Fruit fly (Drosophila melanogaster) whole organism, embryonic: ENCODE data around the gene CG17839.

ENCODE experiments used
- CG12942 ChIP-seq: fragments of 200-800 bp; sonication (Bioruptor generic); optimal IDR thresholded peaks from 3 replicates; lab custom pipeline; 2016; ENCODE audit warnings: missing biosample characterization, missing genetic modification characterization
- CG13775 ChIP-seq: fragments of 200-800 bp; sonication (Bioruptor generic); optimal IDR thresholded peaks from 3 replicates; lab custom pipeline; 2017; ENCODE audit warnings: missing biosample characterization, mild to moderate bottlenecking, missing genetic modification characterization
- CG15269 ChIP-seq: fragments of 200-800 bp; sonication (Bioruptor generic); optimal IDR thresholded peaks from 2 replicates; lab custom pipeline; 2018; ENCODE audit warnings: missing biosample characterization, mild to moderate bottlenecking, missing genetic modification characterization, moderate library complexity
- CG16779 ChIP-seq: fragments of 200-800 bp; sonication (Bioruptor generic); IDR thresholded peaks from 2 replicates; pipeline ENCODE4 v1.3.6; 2022; ENCODE audit warnings: missing biosample characterization, missing genetic modification characterization
- CG17328 ChIP-seq: fragments of 200-800 bp; sonication (Bioruptor generic); IDR thresholded peaks from 2 replicates; pipeline ENCODE4 v1.3.6; 2022; ENCODE audit warnings: missing biosample characterization, missing genetic modification characterization
- CG17359 ChIP-seq: fragments of 200-800 bp; sonication (Bioruptor generic); optimal IDR thresholded peaks from 3 replicates; lab custom pipeline; 2018; ENCODE audit warnings: missing biosample characterization, mild to moderate bottlenecking, missing genetic modification characterization, moderate library complexity
- CG2202 ChIP-seq: fragments of 200-800 bp; sonication (Bioruptor generic); optimal IDR thresholded peaks from 2 replicates; lab custom pipeline; 2018; ENCODE audit warnings: missing biosample characterization, mild to moderate bottlenecking, missing genetic modification characterization
- CG30403 ChIP-seq: fragments of 200-800 bp; sonication (Bioruptor generic); optimal IDR thresholded peaks from 3 replicates; lab custom pipeline; 2016; ENCODE audit warnings: missing biosample characterization, missing genetic modification characterization
- CG33213 ChIP-seq: fragments of 200-800 bp; sonication (Bioruptor generic); optimal IDR thresholded peaks from 3 replicates; lab custom pipeline; 2016; ENCODE audit warnings: missing biosample characterization, missing genetic modification characterization
- CG33557 ChIP-seq: fragments of 200-800 bp; sonication (Bioruptor generic); optimal IDR thresholded peaks from 2 replicates; lab custom pipeline; 2019; ENCODE audit warnings: missing biosample characterization, mild to moderate bottlenecking, missing genetic modification characterization, moderate library complexity
- CG7372 ChIP-seq: fragments of 200-800 bp; sonication (Bioruptor generic); IDR thresholded peaks from 2 replicates; pipeline ENCODE4 v1.3.6; 2022; ENCODE audit warnings: missing biosample characterization, missing genetic modification characterization
- CG7556 ChIP-seq: fragments of 200-800 bp; sonication (Bioruptor generic); optimal IDR thresholded peaks from 2 replicates; lab custom pipeline; 2017; ENCODE audit warnings: missing biosample characterization, mild to moderate bottlenecking, missing genetic modification characterization
- CG8281 ChIP-seq: fragments of 200-800 bp; sonication (Bioruptor generic); optimal IDR thresholded peaks from 2 replicates; lab custom pipeline; 2018; ENCODE audit warnings: missing biosample characterization, mild to moderate bottlenecking, missing genetic modification characterization, moderate library complexity
- CG8765 ChIP-seq: fragments of 200-800 bp; sonication (Bioruptor generic); IDR thresholded peaks from 2 replicates; pipeline ENCODE4 v1.3.6; 2022; ENCODE audit warnings: missing biosample characterization, missing genetic modification characterization
- CG9727 ChIP-seq: fragments of 200-800 bp; sonication (Bioruptor generic); optimal IDR thresholded peaks from 3 replicates; lab custom pipeline; 2017; ENCODE audit warnings: missing biosample characterization, mild to moderate bottlenecking, missing genetic modification characterization
- CG9797 ChIP-seq: fragments of 200-800 bp; sonication (Bioruptor generic); optimal IDR thresholded peaks from 3 replicates; lab custom pipeline; 2018; ENCODE audit warnings: missing biosample characterization, mild to moderate bottlenecking, missing genetic modification characterization
- CG9817 ChIP-seq: fragments of 200-800 bp; sonication (Bioruptor generic); optimal IDR thresholded peaks from 2 replicates; lab custom pipeline; 2018; ENCODE audit warnings: missing biosample characterization, mild to moderate bottlenecking, missing genetic modification characterization, moderate library complexity
- CG9932 ChIP-seq: fragments of 200-800 bp; sonication (Bioruptor generic); IDR thresholded peaks from 2 replicates; pipeline ENCODE4 v1.3.6; 2022; ENCODE audit warnings: missing biosample characterization, missing genetic modification characterization
- D19A ChIP-seq: fragments of 200-800 bp; optimal IDR thresholded peaks from 3 replicates; lab custom pipeline; 2019; ENCODE audit warnings: missing biosample characterization, mild to moderate bottlenecking, missing genetic modification characterization, moderate library complexity
- Doc3 ChIP-seq: fragments of 200-800 bp; sonication (Bioruptor generic); IDR thresholded peaks from 3 replicates; pipeline ENCODE4 v1.3.6; 2022; ENCODE audit warnings: missing biosample characterization, missing genetic modification characterization; ENCODE audit not compliant: partially characterized antibody
- ERR ChIP-seq: fragments of 200-800 bp; sonication (Bioruptor generic); optimal IDR thresholded peaks from 2 replicates; lab custom pipeline; 2016; ENCODE audit warnings: missing biosample characterization, missing genetic modification characterization
- Elba2 ChIP-seq: fragments of 200-800 bp; sonication (Bioruptor generic); optimal IDR thresholded peaks from 3 replicates; lab custom pipeline; 2016; ENCODE audit warnings: missing biosample characterization, missing genetic modification characterization
- HmgD ChIP-seq: fragments of 200-800 bp; sonication (Bioruptor generic); optimal IDR thresholded peaks from 3 replicates; lab custom pipeline; 2016; ENCODE audit warnings: missing biosample characterization, missing genetic modification characterization
- Jarid2 ChIP-seq: fragments of 200-800 bp; sonication (Bioruptor generic); optimal IDR thresholded peaks from 3 replicates; lab custom pipeline; 2017; ENCODE audit warnings: mild to moderate bottlenecking, missing biosample characterization, missing genetic modification reagents, missing genetic modification characterization
- Myb ChIP-seq: fragments of 200-800 bp; sonication (Bioruptor generic); optimal IDR thresholded peaks from 2 replicates; lab custom pipeline; 2016; ENCODE audit warnings: missing biosample characterization, missing genetic modification characterization
- NFAT ChIP-seq: fragments of 200-800 bp; sonication (Bioruptor generic); IDR thresholded peaks from 2 replicates; pipeline ENCODE4 v1.3.6; 2022; ENCODE audit warnings: missing biosample characterization, missing genetic modification characterization
- Oli ChIP-seq: fragments of 200-800 bp; sonication (Bioruptor generic); optimal IDR thresholded peaks from 2 replicates; lab custom pipeline; 2018; ENCODE audit warnings: missing biosample characterization, mild to moderate bottlenecking, missing genetic modification characterization, moderate library complexity
- Scr ChIP-seq: fragments of 200-800 bp; sonication (Bioruptor generic); IDR thresholded peaks from 2 replicates; pipeline ENCODE4 v1.3.6; 2022; ENCODE audit warnings: missing biosample characterization, missing genetic modification characterization; ENCODE audit not compliant: partially characterized antibody
- TFAM ChIP-seq: fragments of 200-800 bp; sonication (Bioruptor generic); optimal IDR thresholded peaks from 2 replicates; lab custom pipeline; 2017; ENCODE audit warnings: missing biosample characterization, missing genetic modification characterization, inconsistent platforms
- ab ChIP-seq: fragments of 200-800 bp; sonication (Bioruptor generic); optimal IDR thresholded peaks from 2 replicates; lab custom pipeline; 2016; ENCODE audit warnings: missing biosample characterization, missing genetic modification characterization
- ac ChIP-seq: fragments of 200-800 bp; sonication (Bioruptor generic); optimal IDR thresholded peaks from 3 replicates; lab custom pipeline; 2017; ENCODE audit warnings: missing biosample characterization, mild to moderate bottlenecking, missing genetic modification characterization
- amos ChIP-seq: fragments of 200-800 bp; sonication (Bioruptor generic); IDR thresholded peaks from 2 replicates; pipeline ENCODE4 v1.3.6; 2022; ENCODE audit warnings: missing biosample characterization, missing genetic modification characterization; ENCODE audit not compliant: partially characterized antibody
- ase ChIP-seq: fragments of 200-800 bp; sonication (Bioruptor generic); IDR thresholded peaks from 3 replicates; pipeline ENCODE4 v1.3.6; 2022; ENCODE audit warnings: missing biosample characterization, missing genetic modification characterization
- btn ChIP-seq: fragments of 200-800 bp; sonication (Bioruptor generic); optimal IDR thresholded peaks from 2 replicates; lab custom pipeline; 2016; ENCODE audit warnings: missing biosample characterization, missing genetic modification characterization
- cas ChIP-seq: fragments of 200-800 bp; sonication (Bioruptor generic); IDR thresholded peaks from 2 replicates; pipeline ENCODE4 v1.3.6; 2022; ENCODE audit warnings: missing biosample characterization, missing genetic modification characterization
- dimm ChIP-seq: fragments of 200-800 bp; sonication (Bioruptor generic); IDR thresholded peaks from 2 replicates; pipeline ENCODE4 v1.3.6; 2022; ENCODE audit warnings: missing biosample characterization, missing genetic modification characterization
- dmrt11E ChIP-seq: fragments of 200-800 bp; sonication (Bioruptor generic); optimal IDR thresholded peaks from 3 replicates; lab custom pipeline; 2018; ENCODE audit warnings: missing biosample characterization, mild to moderate bottlenecking, missing genetic modification characterization, moderate library complexity
- gt ChIP-seq: fragments of 200-800 bp; sonication (Bioruptor generic); IDR thresholded peaks from 2 replicates; pipeline ENCODE4 v1.3.6; 2022; ENCODE audit warnings: missing biosample characterization, missing genetic modification characterization
- hth ChIP-seq: fragments of >200 bp; optimal IDR thresholded peaks from 2 replicates; lab custom pipeline; 2017; ENCODE audit warnings: inconsistent platforms
- jigr1 ChIP-seq: fragments of 200-800 bp; sonication (Bioruptor generic); IDR thresholded peaks from 3 replicates; pipeline ENCODE4 v1.3.6; 2022; ENCODE audit warnings: missing biosample characterization, missing genetic modification characterization
- kay ChIP-seq: fragments of 200-800 bp; sonication (Bioruptor generic); optimal IDR thresholded peaks from 2 replicates; lab custom pipeline; 2016; ENCODE audit warnings: missing biosample characterization, missing genetic modification characterization
- knrl ChIP-seq: fragments of 200-800 bp; sonication (Bioruptor generic); IDR thresholded peaks from 3 replicates; pipeline ENCODE4 v1.3.6; 2022; ENCODE audit warnings: missing biosample characterization, missing genetic modification characterization; ENCODE audit not compliant: partially characterized antibody
- nau ChIP-seq: fragments of 200-800 bp; sonication (Bioruptor generic); optimal IDR thresholded peaks from 3 replicates; lab custom pipeline; 2017; ENCODE audit warnings: missing biosample characterization, mild to moderate bottlenecking, missing genetic modification characterization, missing genetic modification reagents
- pnt ChIP-seq: fragments of 200-800 bp; sonication (Bioruptor generic); optimal IDR thresholded peaks from 3 replicates; lab custom pipeline; 2016; ENCODE audit warnings: missing biosample characterization, missing genetic modification characterization
- prd ChIP-seq, 3 experiments: fragments of >200 bp in 2 of 3; fragments of 200-800 bp in 1 of 3; sonication (Bioruptor generic) in 1 of 3; optimal IDR thresholded peaks in 2 of 3; IDR thresholded peaks in 1 of 3; 2 replicates in 2 of 3; 3 replicates in 1 of 3; pipeline versions ENCODE4 v1.3.6 to Lab custom; 2017 to 2022; ENCODE audit warnings: missing biosample characterization in 1 of 3, missing genetic modification characterization in 1 of 3
- psq ChIP-seq: fragments of 200-800 bp; sonication (Bioruptor generic); optimal IDR thresholded peaks from 2 replicates; lab custom pipeline; 2017; ENCODE audit warnings: missing biosample characterization, missing genetic modification characterization
- slp2 ChIP-seq: fragments of 200-800 bp; sonication (Bioruptor generic); optimal IDR thresholded peaks from 2 replicates; lab custom pipeline; 2016; ENCODE audit warnings: missing biosample characterization, missing genetic modification characterization
- tna ChIP-seq: fragments of 200-800 bp; sonication (Bioruptor generic); IDR thresholded peaks from 2 replicates; pipeline ENCODE4 v1.3.6; 2022; ENCODE audit warnings: missing biosample characterization, missing genetic modification characterization; ENCODE audit not compliant: partially characterized antibody
- vfl ChIP-seq: fragments of 200-800 bp; sonication (Bioruptor generic); optimal IDR thresholded peaks from 2 replicates; lab custom pipeline; 2016; ENCODE audit warnings: missing biosample characterization, missing genetic modification characterization

Gene CG17839

dm6 chr3L:14759097-14759795 is 45.7 kb upstream of the CG17839 start (continued):
- 0 out of 2 replicates have a peak, but pooled peaks have one; percentile 12 for TF ChIP-seq amos (GFP tag; lab: Robert Waterston, UW)
- TF ChIP-seq prd (optimal IDR thresholded peaks at IDR 0.05; lab: Kevin White, UChicago), result no peak
- TF ChIP-seq prd (GFP tag; IDR thresholded peaks at IDR 0.05; lab: Robert Waterston, UW), result peak; percentile 100
- TF ChIP-seq Doc3 (GFP tag; lab: Robert Waterston, UW), result no peak
- peak; percentile 95 for TF ChIP-seq Elba2 (GFP tag; lab: Kevin White, UChicago)
- TF ChIP-seq CG33557 (GFP tag; lab: Kevin White, UChicago), result peak; percentile 100
- TF ChIP-seq CG9932 (GFP tag; lab: Robert Waterston, UW), result peak; percentile 100
- TF ChIP-seq psq (GFP tag; lab: Kevin White, UChicago), result peak; percentile 98
- TF ChIP-seq ERR (GFP tag; lab: Kevin White, UChicago), result peak; percentile 98
- TF ChIP-seq CG17359 (tag; lab: Kevin White, UChicago), result peak; percentile 100
- peak; percentile 73 for TF ChIP-seq CG9797 (GFP tag; lab: Kevin White, UChicago)
- TF ChIP-seq CG2202 (tag; lab: Kevin White, UChicago), result peak; percentile 99
- TF ChIP-seq CG8765 (GFP tag; lab: Robert Waterston, UW), result peak; percentile 99
- peak; percentile 99 for TF ChIP-seq CG16779 (GFP tag; lab: Robert Waterston, UW)
- TF ChIP-seq dmrt11E (tag; lab: Kevin White, UChicago), result peak; percentile 100
- peak; percentile 100 for TF ChIP-seq CG15269
- TF ChIP-seq vfl (GFP tag; lab: Kevin White, UChicago), result peak; percentile 99
- peak; percentile 96 for TF ChIP-seq ab
- TF ChIP-seq Scr (GFP tag; lab: Robert Waterston, UW), result peak; percentile 42; the same call in 1 of the 2 replicates
- peak; percentile 98 for TF ChIP-seq Jarid2 (GFP tag; lab: Kevin White, UChicago)
- TF ChIP-seq cas, result peak; percentile 99
- TF ChIP-seq TFAM (GFP tag; lab: Kevin White, UChicago), result peak; percentile 97
- peak; percentile 99 for TF ChIP-seq CG17328 (GFP tag; lab: Robert Waterston, UW)
- TF ChIP-seq CG9727 (GFP tag; lab: Kevin White, UChicago), result peak; percentile 100
- TF ChIP-seq HmgD (GFP tag; lab: Kevin White, UChicago), result peak; percentile 97
- TF ChIP-seq Myb, result peak; percentile 93
- peak; percentile 97 for TF ChIP-seq gt (GFP tag; lab: Robert Waterston, UW)
- TF ChIP-seq nau (GFP tag; lab: Kevin White, UChicago), result peak; percentile 100
- peak; percentile 99 for TF ChIP-seq ac (GFP tag; lab: Kevin White, UChicago)
- peak; percentile 99 for TF ChIP-seq jigr1
- TF ChIP-seq slp2, result peak; percentile 99
- TF ChIP-seq CG7556 (GFP tag; lab: Kevin White, UChicago), result peak; percentile 100
- TF ChIP-seq CG8281 (tag; lab: Kevin White, UChicago), result peak; percentile 97
- TF ChIP-seq tna (GFP tag; lab: Robert Waterston, UW), result peak; percentile 61
- peak; percentile 99 for TF ChIP-seq ase
- peak; percentile 100 for TF ChIP-seq CG7372 (GFP tag; lab: Robert Waterston, UW)
- peak; percentile 100 for TF ChIP-seq CG13775 (GFP tag; lab: Kevin White, UChicago)
- peak; percentile 100 for TF ChIP-seq CG9817 (tag; lab: Kevin White, UChicago)
- peak; percentile 100 for TF ChIP-seq CG30403 (GFP tag; lab: Kevin White, UChicago)
- TF ChIP-seq dimm (GFP tag; lab: Robert Waterston, UW), result peak; percentile 99
- TF ChIP-seq CG12942, result peak; percentile 99
- peak; percentile 97 for TF ChIP-seq CG33213 (GFP tag; lab: Kevin White, UChicago)
- TF ChIP-seq Oli (tag; lab: Kevin White, UChicago), result peak; percentile 100
- TF ChIP-seq btn, result peak; percentile 93
- TF ChIP-seq knrl (GFP tag; lab: Robert Waterston, UW), result peak; percentile 64
- TF ChIP-seq NFAT (GFP tag; lab: Robert Waterston, UW), result peak; percentile 99
- TF ChIP-seq hth (lab: Kevin White, UChicago), result no peak
- TF ChIP-seq D19A (tag; lab: Kevin White, UChicago), result peak; percentile 98
- peak; percentile 98 for TF ChIP-seq pnt
- peak; percentile 99 for TF ChIP-seq kay
